Worm (Caenorhabditis elegans): ENCODE data around the gene srh-229.

DNA sequence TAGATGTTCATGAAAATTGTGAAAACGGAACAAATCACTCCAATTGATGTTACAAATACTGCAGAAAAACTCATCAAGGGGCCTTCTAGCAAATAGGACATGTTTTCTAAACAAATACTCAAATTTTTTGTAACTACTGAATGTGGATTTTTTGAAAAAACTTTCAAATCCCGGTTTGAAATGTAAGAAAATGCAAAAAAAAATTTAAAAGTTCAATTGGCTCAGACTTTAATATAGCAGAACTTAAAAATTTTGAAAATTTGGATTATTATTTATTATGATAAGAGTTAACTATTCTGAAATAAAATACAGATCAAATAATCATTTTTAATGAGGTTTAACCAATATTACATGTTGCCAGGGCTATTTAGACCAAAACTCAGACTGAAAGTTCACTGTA lies 13.8 kb downstream of the srh-229 start, which contains the start of gene srbc-9:
- TF ChIP-seq snpc-4 (tag; optimal IDR thresholded peaks at IDR 0.05) (no peak), F13H6.1 (tag; optimal IDR thresholded peaks at IDR 0.05) (no peak), lin-39 (tag; optimal IDR thresholded peaks at IDR 0.05) (no peak), nhr-11 (tag; optimal IDR thresholded peaks at IDR 0.05) (no peak), ceh-82 (tag; optimal IDR thresholded peaks at IDR 0.05) (no peak), unc-62 (GFP tag; optimal IDR thresholded peaks at IDR 0.05) (no peak), ztf-11 (tag; optimal IDR thresholded peaks at IDR 0.05) (no peak), alr-1 (tag; optimal IDR thresholded peaks at IDR 0.05) (no peak), ztf-4 (tag; optimal IDR thresholded peaks at IDR 0.05) (no peak), lin-11 (tag; optimal IDR thresholded peaks at IDR 0.05) (no peak), nhr-77 (tag; optimal IDR thresholded peaks at IDR 0.05) (no peak), zag-1 (tag; optimal IDR thresholded peaks at IDR 0.05) (no peak), aly-2 (tag; optimal IDR thresholded peaks at IDR 0.05) (no peak)

Data from whole organism, L2 larva.